Fruit fly (Drosophila melanogaster) whole organism, embryonic: ENCODE measurements around the gene CG13314.

Experiments used
- Adf1 ChIP-seq: fragments of 200-800 bp; sonication (Bioruptor generic); IDR thresholded peaks from 2 replicates; pipeline ENCODE4 v1.3.6; 2022; ENCODE audit warnings: missing biosample characterization, missing genetic modification characterization
- BtbVII ChIP-seq: fragments of 200-800 bp; sonication (Bioruptor generic); optimal IDR thresholded peaks from 3 replicates; lab custom pipeline; 2017; ENCODE audit warnings: missing biosample characterization, mild to moderate bottlenecking, missing genetic modification characterization
- CG11560 ChIP-seq: fragments of 200-800 bp; sonication (Bioruptor generic); IDR thresholded peaks from 3 replicates; pipeline ENCODE4 v1.3.6; 2022; ENCODE audit warnings: missing biosample characterization, missing genetic modification characterization
- CG14441 ChIP-seq: fragments of 200-800 bp; sonication (Bioruptor generic); IDR thresholded peaks from 2 replicates; pipeline ENCODE4 v1.3.6; 2022; ENCODE audit warnings: missing biosample characterization, missing genetic modification characterization
- CG15011 ChIP-seq: fragments of 200-800 bp; sonication (Bioruptor generic); optimal IDR thresholded peaks from 3 replicates; lab custom pipeline; 2018; ENCODE audit warnings: missing biosample characterization, mild to moderate bottlenecking, missing genetic modification characterization
- CG17385 ChIP-seq: fragments of 200-800 bp; sonication (Bioruptor generic); optimal IDR thresholded peaks from 3 replicates; lab custom pipeline; 2018; ENCODE audit warnings: missing biosample characterization, mild to moderate bottlenecking, missing genetic modification characterization
- CG17612 ChIP-seq: fragments of 200-800 bp; sonication (Bioruptor generic); IDR thresholded peaks from 2 replicates; pipeline ENCODE4 v1.3.6; 2022; ENCODE audit warnings: missing biosample characterization, missing genetic modification characterization
- CG18764 ChIP-seq: fragments of 200-800 bp; sonication (Bioruptor generic); optimal IDR thresholded peaks from 3 replicates; lab custom pipeline; 2016; ENCODE audit warnings: missing biosample characterization, missing genetic modification characterization
- CG2875 ChIP-seq: fragments of 200-800 bp; sonication (Bioruptor generic); optimal IDR thresholded peaks from 2 replicates; lab custom pipeline; 2017; ENCODE audit warnings: missing biosample characterization, mild to moderate bottlenecking, missing genetic modification characterization, missing genetic modification reagents
- CG3847 ChIP-seq: fragments of 200-800 bp; sonication (Bioruptor generic); IDR thresholded peaks from 2 replicates; pipeline ENCODE4 v1.3.6; 2022; ENCODE audit warnings: missing biosample characterization, missing genetic modification characterization
- CG4328 ChIP-seq: fragments of 200-800 bp; sonication (Bioruptor generic); optimal IDR thresholded peaks from 3 replicates; lab custom pipeline; 2017; ENCODE audit warnings: missing biosample characterization, missing genetic modification reagents, missing genetic modification characterization
- CG5180 ChIP-seq: fragments of 200-800 bp; sonication (Bioruptor generic); optimal IDR thresholded peaks from 3 replicates; lab custom pipeline; 2017; ENCODE audit warnings: missing biosample characterization, missing genetic modification characterization, mild to moderate bottlenecking, moderate library complexity, missing genetic modification reagents
- CG6854 ChIP-seq: fragments of 200-800 bp; sonication (Bioruptor generic); optimal IDR thresholded peaks from 3 replicates; lab custom pipeline; 2017; ENCODE audit warnings: missing biosample characterization, mild to moderate bottlenecking, missing genetic modification characterization
- CG8359 ChIP-seq: fragments of 200-800 bp; sonication (Bioruptor generic); optimal IDR thresholded peaks from 2 replicates; lab custom pipeline; 2017; ENCODE audit warnings: missing biosample characterization, mild to moderate bottlenecking, missing genetic modification characterization, borderline replicate concordance
- CG8944 ChIP-seq: fragments of 200-800 bp; sonication (Bioruptor generic); optimal IDR thresholded peaks from 3 replicates; lab custom pipeline; 2016; ENCODE audit warnings: missing biosample characterization, missing genetic modification characterization
- CG9817 ChIP-seq: fragments of 200-800 bp; sonication (Bioruptor generic); optimal IDR thresholded peaks from 2 replicates; lab custom pipeline; 2018; ENCODE audit warnings: missing biosample characterization, mild to moderate bottlenecking, missing genetic modification characterization, moderate library complexity
- CoRest ChIP-seq: fragments of 200-800 bp; sonication (Bioruptor generic); optimal IDR thresholded peaks from 3 replicates; lab custom pipeline; 2018; ENCODE audit warnings: missing biosample characterization, mild to moderate bottlenecking, missing genetic modification characterization, moderate library complexity
- CrebB ChIP-seq: fragments of 200-800 bp; sonication (Bioruptor generic); optimal IDR thresholded peaks from 3 replicates; lab custom pipeline; 2018; ENCODE audit warnings: missing biosample characterization, mild to moderate bottlenecking, missing genetic modification characterization
- Deaf1 ChIP-seq: fragments of 200-800 bp; optimal IDR thresholded peaks from 3 replicates; lab custom pipeline; 2019; ENCODE audit warnings: missing biosample characterization, mild to moderate bottlenecking, missing genetic modification characterization, moderate library complexity
- Dp ChIP-seq: fragments of 200-800 bp; sonication (Bioruptor generic); optimal IDR thresholded peaks from 2 replicates; lab custom pipeline; 2018; ENCODE audit warnings: missing biosample characterization, mild to moderate bottlenecking, missing genetic modification characterization, moderate library complexity
- Drgx ChIP-seq: fragments of 200-800 bp; sonication (Bioruptor generic); IDR thresholded peaks from 2 replicates; pipeline ENCODE4 v1.3.6; 2022; ENCODE audit warnings: missing biosample characterization, missing genetic modification characterization
- HLH4C ChIP-seq: fragments of 200-800 bp; sonication (Bioruptor generic); IDR thresholded peaks from 3 replicates; pipeline ENCODE4 v1.3.6; 2022; ENCODE audit warnings: missing biosample characterization, missing genetic modification characterization; ENCODE audit not compliant: partially characterized antibody
- Hey ChIP-seq: fragments of 200-800 bp; sonication (Bioruptor generic); optimal IDR thresholded peaks from 3 replicates; lab custom pipeline; 2018; ENCODE audit warnings: missing biosample characterization, mild to moderate bottlenecking, missing genetic modification characterization
- Hmr ChIP-seq: fragments of 200-800 bp; sonication (Bioruptor generic); optimal IDR thresholded peaks from 3 replicates; lab custom pipeline; 2017; ENCODE audit warnings: mild to moderate bottlenecking, missing biosample characterization, missing genetic modification reagents, missing genetic modification characterization
- Hr78 ChIP-seq, 2 experiments: fragments of 200-800 bp in 1 of 2; fragments of >200 bp in 1 of 2; sonication (Bioruptor generic) in 1 of 2; optimal IDR thresholded peaks; 2 replicates each; lab custom pipeline; 2017 to 2019; ENCODE audit warnings: missing biosample characterization in 2 of 2, missing genetic modification characterization in 2 of 2, mild to moderate bottlenecking in 1 of 2, moderate library complexity in 1 of 2
- NC2β ChIP-seq: fragments of 200-800 bp; sonication (Bioruptor generic); optimal IDR thresholded peaks from 2 replicates; lab custom pipeline; 2016; ENCODE audit warnings: missing biosample characterization, missing genetic modification characterization
- NFAT ChIP-seq: fragments of 200-800 bp; sonication (Bioruptor generic); IDR thresholded peaks from 2 replicates; pipeline ENCODE4 v1.3.6; 2022; ENCODE audit warnings: missing biosample characterization, missing genetic modification characterization
- Opbp ChIP-seq: fragments of 200-800 bp; sonication (Bioruptor generic); IDR thresholded peaks from 3 replicates; pipeline ENCODE4 v1.3.6; 2022; ENCODE audit warnings: missing biosample characterization, missing genetic modification characterization; ENCODE audit not compliant: partially characterized antibody
- Xbp1 ChIP-seq: fragments of 200-800 bp; sonication (Bioruptor generic); optimal IDR thresholded peaks from 3 replicates; lab custom pipeline; 2016; ENCODE audit warnings: missing biosample characterization, mild to moderate bottlenecking, missing genetic modification characterization
- bsh ChIP-seq, 2 experiments: fragments of 200-800 bp; sonication (Bioruptor generic); optimal IDR thresholded peaks; 2 replicates each; lab custom pipeline; 2017 to 2018; ENCODE audit warnings: mild to moderate bottlenecking in 2 of 2, missing biosample characterization in 2 of 2, missing genetic modification characterization in 2 of 2, moderate library complexity in 1 of 2
- crc ChIP-seq: fragments of 200-800 bp; sonication (Bioruptor generic); optimal IDR thresholded peaks from 2 replicates; lab custom pipeline; 2016; ENCODE audit warnings: missing biosample characterization, missing genetic modification characterization
- crol ChIP-seq: fragments of 200-800 bp; sonication (Bioruptor generic); IDR thresholded peaks from 2 replicates; pipeline ENCODE4 v1.3.6; 2022; ENCODE audit warnings: missing biosample characterization, missing genetic modification characterization
- esg ChIP-seq: fragments of 200-800 bp; sonication (Bioruptor generic); conservative IDR thresholded peaks from 2 replicates; pipeline ENCODE4 v1.3.6; 2022; ENCODE audit warnings: missing biosample characterization, missing genetic modification characterization
- fru ChIP-seq: fragments of >200 bp; optimal IDR thresholded peaks from 2 replicates; lab custom pipeline; 2017
- hkb ChIP-seq, 2 experiments: fragments of 200-800 bp in 1 of 2; fragments of >200 bp in 1 of 2; sonication (Bioruptor generic) in 1 of 2; IDR thresholded peaks in 1 of 2; optimal IDR thresholded peaks in 1 of 2; 2 replicates each; pipeline versions ENCODE4 v1.3.6 to Lab custom; 2017 to 2022; ENCODE audit warnings: missing biosample characterization in 1 of 2, missing genetic modification characterization in 1 of 2
- knrl ChIP-seq: fragments of 200-800 bp; sonication (Bioruptor generic); IDR thresholded peaks from 3 replicates; pipeline ENCODE4 v1.3.6; 2022; ENCODE audit warnings: missing biosample characterization, missing genetic modification characterization; ENCODE audit not compliant: partially characterized antibody
- lov ChIP-seq, 2 experiments: fragments of 200-800 bp in 1 of 2; fragments of >200 bp in 1 of 2; sonication (Bioruptor generic) in 1 of 2; IDR thresholded peaks in 1 of 2; optimal IDR thresholded peaks in 1 of 2; 2 replicates in 1 of 2; 3 replicates in 1 of 2; pipeline versions ENCODE4 v1.3.6 to Lab custom; 2017 to 2022; ENCODE audit warnings: missing biosample characterization in 1 of 2, missing genetic modification characterization in 1 of 2
- mld ChIP-seq: fragments of 200-800 bp; sonication (Bioruptor generic); IDR thresholded peaks from 3 replicates; pipeline ENCODE4 v1.3.6; 2022; ENCODE audit warnings: missing biosample characterization, missing genetic modification characterization; ENCODE audit not compliant: partially characterized antibody
- nau ChIP-seq: fragments of 200-800 bp; sonication (Bioruptor generic); optimal IDR thresholded peaks from 3 replicates; lab custom pipeline; 2017; ENCODE audit warnings: missing biosample characterization, mild to moderate bottlenecking, missing genetic modification characterization, missing genetic modification reagents
- nerfin-1 ChIP-seq: fragments of 200-800 bp; sonication (Bioruptor generic); optimal IDR thresholded peaks from 3 replicates; lab custom pipeline; 2019; ENCODE audit warnings: missing biosample characterization, mild to moderate bottlenecking, missing genetic modification characterization, moderate library complexity
- pita ChIP-seq: fragments of 200-800 bp; sonication (Bioruptor generic); optimal IDR thresholded peaks from 2 replicates; lab custom pipeline; 2017; ENCODE audit warnings: missing biosample characterization, mild to moderate bottlenecking, missing genetic modification characterization
- sim ChIP-seq: fragments of 200-800 bp; sonication (Bioruptor generic); IDR thresholded peaks from 2 replicates; pipeline ENCODE4 v1.3.6; 2022; ENCODE audit warnings: missing biosample characterization, missing genetic modification characterization
- sisA ChIP-seq: fragments of 200-800 bp; sonication (Bioruptor generic); IDR thresholded peaks from 2 replicates; pipeline ENCODE4 v1.3.6; 2022; ENCODE audit warnings: missing biosample characterization, missing genetic modification characterization
- ssp ChIP-seq: fragments of 200-800 bp; sonication (Bioruptor generic); IDR thresholded peaks from 2 replicates; pipeline ENCODE4 v1.3.6; 2022; ENCODE audit warnings: missing biosample characterization, missing genetic modification characterization
- ttk ChIP-seq: fragments of 200-800 bp; sonication (Bioruptor generic); IDR thresholded peaks from 2 replicates; pipeline ENCODE4 v2.1.2; 2022; ENCODE audit warnings: missing biosample characterization, missing genetic modification characterization
- wek ChIP-seq: fragments of 200-800 bp; sonication (Bioruptor generic); optimal IDR thresholded peaks from 3 replicates; lab custom pipeline; 2018; ENCODE audit warnings: missing biosample characterization, mild to moderate bottlenecking, missing genetic modification characterization, moderate library complexity
- zfh1 ChIP-seq: fragments of 200-800 bp; sonication (Bioruptor generic); IDR thresholded peaks from 3 replicates; pipeline ENCODE4 v1.3.6; 2022; ENCODE audit warnings: missing biosample characterization, missing genetic modification characterization

CG13314 gene

dm6 chr3L:8996899-8997685, 15.5 kb downstream of the CG13314 start (continued):
- TF ChIP-seq pita (GFP tag; lab: Kevin White, UChicago): no peak
- no peak for TF ChIP-seq HLH4C (GFP tag; lab: Robert Waterston, UW)
- no peak for TF ChIP-seq CG4328
- no peak for TF ChIP-seq ttk (GFP tag; lab: Robert Waterston, UW)
- no peak for TF ChIP-seq CG14441 (GFP tag; lab: Robert Waterston, UW)
- TF ChIP-seq crc (GFP tag; lab: Kevin White, UChicago): no peak
- no peak for TF ChIP-seq Hr78 (GFP tag; optimal IDR thresholded peaks at IDR 0.05; lab: Kevin White, UChicago)
- TF ChIP-seq CG9817 (tag; lab: Kevin White, UChicago): no peak
- no peak for TF ChIP-seq ssp (GFP tag; lab: Robert Waterston, UW)
- no peak for TF ChIP-seq lov (optimal IDR thresholded peaks at IDR 0.05; lab: Kevin White, UChicago)
- TF ChIP-seq lov (GFP tag; IDR thresholded peaks at IDR 0.05; lab: Robert Waterston, UW): 0 out of 3 replicates have a peak, but pooled peaks have one; percentile 48
- no peak for TF ChIP-seq NFAT (GFP tag; lab: Robert Waterston, UW)
- no peak for TF ChIP-seq CG11560 (tag; lab: Robert Waterston, UW)
- no peak for TF ChIP-seq sisA (GFP tag; lab: Robert Waterston, UW)
- TF ChIP-seq NC2β: no peak
- peak; percentile 5; the same call in 1 of the 2 replicates for TF ChIP-seq Adf1 (GFP tag; lab: Robert Waterston, UW)
- no peak for TF ChIP-seq fru (lab: Kevin White, UChicago)
- TF ChIP-seq CG15011 (GFP tag; lab: Kevin White, UChicago): no peak
- TF ChIP-seq Xbp1: no peak
- 0 out of 3 replicates have a peak, but pooled peaks have one; percentile 15 for TF ChIP-seq zfh1 (GFP tag; lab: Robert Waterston, UW)
- TF ChIP-seq knrl (GFP tag; lab: Robert Waterston, UW): no peak
- TF ChIP-seq mld (GFP tag; lab: Robert Waterston, UW): no peak
- TF ChIP-seq CG18764: no peak
- peak; percentile 35; the same call in 1 of the 2 replicates for TF ChIP-seq Drgx (GFP tag; lab: Robert Waterston, UW)
- no peak for TF ChIP-seq BtbVII (GFP tag; lab: Kevin White, UChicago)
- peak; percentile 44; the same call in 2 of the 3 replicates for TF ChIP-seq Opbp (GFP tag; lab: Robert Waterston, UW)
- TF ChIP-seq Hmr (GFP tag; lab: Kevin White, UChicago): no peak
- no peak for TF ChIP-seq CG5180
- no peak for TF ChIP-seq wek (GFP tag; lab: Kevin White, UChicago)
- TF ChIP-seq CG8944 (GFP tag; lab: Kevin White, UChicago): no peak
- TF ChIP-seq Deaf1: no peak
- TF ChIP-seq Dp (GFP tag; lab: Kevin White, UChicago): no peak
- TF ChIP-seq CG17612: no peak
- no peak for TF ChIP-seq Hey (tag; lab: Kevin White, UChicago)
- TF ChIP-seq CG6854 (GFP tag; lab: Kevin White, UChicago): peak; percentile 38
- no peak for TF ChIP-seq CG17385 (GFP tag; lab: Kevin White, UChicago)
- TF ChIP-seq hkb (optimal IDR thresholded peaks at IDR 0.05; lab: Kevin White, UChicago): no peak
- TF ChIP-seq hkb (GFP tag; IDR thresholded peaks at IDR 0.05; lab: Robert Waterston, UW): 0 out of 2 replicates have a peak, but pooled peaks have one; percentile 24
- TF ChIP-seq sim (GFP tag; lab: Robert Waterston, UW): no peak
- no peak for TF ChIP-seq nau (GFP tag; lab: Kevin White, UChicago)
- no peak for TF ChIP-seq CoRest (tag; lab: Kevin White, UChicago)
- no peak for TF ChIP-seq CG8359 (GFP tag; lab: Kevin White, UChicago)
- TF ChIP-seq nerfin-1 (tag; lab: Kevin White, UChicago): peak; percentile 16
- TF ChIP-seq CrebB: no peak
- no peak for TF ChIP-seq CG3847 (GFP tag; lab: Robert Waterston, UW)
- TF ChIP-seq bsh (GFP tag; optimal IDR thresholded peaks at IDR 0.05; lab: Kevin White, UChicago): no peak
- no peak for TF ChIP-seq CG2875 (GFP tag; lab: Kevin White, UChicago)
- TF ChIP-seq crol (GFP tag; lab: Robert Waterston, UW): peak; percentile 85
- no peak for TF ChIP-seq esg
